Worm (Caenorhabditis elegans) whole organism, young adult: ENCODE data around the gene W02A2.12.

Experiments used
- F37B4.10 ChIP-seq: fragments of 200-800 bp; sonication (Bioruptor generic); IDR thresholded peaks from 2 replicates; pipeline ENCODE4 v1.3.6; 2022; ENCODE audit warnings: missing genetic modification characterization, missing compliant biosample characterization
- F49E8.2 ChIP-seq: sonication (generic microtip); optimal IDR thresholded peaks from 3 replicates; lab custom pipeline; 2017; ENCODE audit warnings: missing genetic modification characterization, mild to moderate bottlenecking, missing compliant biosample characterization, antibody characterized with exemption, moderate library complexity; ENCODE audit not compliant: insufficient read depth
- Y56A3A.18 ChIP-seq: fragments of 200-800 bp; sonication (Bioruptor generic); IDR thresholded peaks from 2 replicates; pipeline ENCODE4 v1.3.6; 2022; ENCODE audit warnings: missing genetic modification reagents, missing genetic modification characterization, missing compliant biosample characterization
- attf-3 ChIP-seq: fragments of 200-800 bp; sonication (Bioruptor generic); conservative IDR thresholded peaks from 2 replicates; pipeline ENCODE4 v1.3.6; 2022; ENCODE audit warnings: missing genetic modification reagents, missing genetic modification characterization, missing compliant biosample characterization
- attf-5 ChIP-seq: fragments of 200-800 bp; sonication (Bioruptor generic); optimal IDR thresholded peaks from 2 replicates; lab custom pipeline; 2018; ENCODE audit warnings: mild to moderate bottlenecking, missing genetic modification characterization, missing compliant biosample characterization
- bed-1 ChIP-seq: fragments of 200-800 bp; sonication (Bioruptor generic); IDR thresholded peaks from 2 replicates; pipeline ENCODE4 v1.3.6; 2022; ENCODE audit warnings: missing genetic modification reagents, missing genetic modification characterization, missing compliant biosample characterization
- ceh-40 ChIP-seq: fragments of 200-800 bp; sonication (Bioruptor generic); IDR thresholded peaks from 2 replicates; pipeline ENCODE4 v1.3.6; 2022; ENCODE audit warnings: missing genetic modification characterization, missing compliant biosample characterization
- hmg-20 ChIP-seq: fragments of 200-800 bp; sonication (Bioruptor generic); IDR thresholded peaks from 2 replicates; pipeline ENCODE4 v1.3.6; 2022; ENCODE audit warnings: missing genetic modification reagents, missing genetic modification characterization, missing compliant biosample characterization
- lin-35 ChIP-seq, 3 experiments: fragments of 150-350 bp in 2 of 3; sonication (generic microtip) in 1 of 3; optimal IDR thresholded peaks; 2 replicates each; lab custom pipeline; 2014 to 2018; ENCODE audit warnings: missing biosample characterization in 3 of 3, missing genetic modification characterization in 3 of 3, missing genetic modification reagents in 3 of 3
- nfya-2 ChIP-seq: fragments of 200-800 bp; sonication (Bioruptor generic); IDR thresholded peaks from 2 replicates; pipeline ENCODE4 v1.3.6; 2022; ENCODE audit warnings: missing genetic modification reagents, missing genetic modification characterization, missing compliant biosample characterization
- nhr-90 ChIP-seq: sonication (generic microtip); optimal IDR thresholded peaks from 2 replicates; lab custom pipeline; 2016; ENCODE audit warnings: missing genotype, mild to moderate bottlenecking, missing genetic modification characterization, missing compliant biosample characterization
- pha-4 ChIP-seq: fragments of 150-350 bp; sonication (generic microtip); optimal IDR thresholded peaks from 2 replicates; lab custom pipeline; 2014; ENCODE audit warnings: missing biosample characterization, missing genetic modification reagents, missing genetic modification characterization
- rpc-1 ChIP-seq, 2 experiments: fragments of 150-350 bp in 1 of 2; sonication (generic microtip) in 1 of 2; optimal IDR thresholded peaks; 2 replicates each; lab custom pipeline; 2014 to 2018; ENCODE audit warnings: missing biosample characterization in 1 of 2, missing genetic modification characterization in 1 of 2, missing genetic modification reagents in 1 of 2, missing genotype in 1 of 2
- sptf-2 ChIP-seq: fragments of 200-800 bp; sonication (Bioruptor generic); optimal IDR thresholded peaks from 2 replicates; lab custom pipeline; 2018; ENCODE audit warnings: mild to moderate bottlenecking, missing genetic modification characterization, missing compliant biosample characterization
- unc-62 ChIP-seq: fragments of 150-350 bp; optimal IDR thresholded peaks from 2 replicates; lab custom pipeline; 2014; ENCODE audit warnings: missing biosample characterization, missing genetic modification reagents, missing genetic modification characterization
- zim-3 ChIP-seq: sonication (generic microtip); optimal IDR thresholded peaks from 2 replicates; lab custom pipeline; 2017; ENCODE audit warnings: mild to moderate bottlenecking, missing genetic modification characterization, moderate library complexity, missing compliant biosample characterization
- ztf-22 ChIP-seq: fragments of 200-800 bp; sonication (Bioruptor generic); optimal IDR thresholded peaks from 2 replicates; lab custom pipeline; 2018; ENCODE audit warnings: mild to moderate bottlenecking, missing genetic modification characterization, moderate library complexity, missing compliant biosample characterization

Gene W02A2.12

ce11 chrIV:13300109-13300508, 48.5 kb downstream of the W02A2.12 start, which contains the start of gene kdp-1 (continued):
- no peak for TF ChIP-seq F37B4.10 (GFP tag; lab: Robert Waterston, UW)
- TF ChIP-seq unc-62, result no peak

DNA sequence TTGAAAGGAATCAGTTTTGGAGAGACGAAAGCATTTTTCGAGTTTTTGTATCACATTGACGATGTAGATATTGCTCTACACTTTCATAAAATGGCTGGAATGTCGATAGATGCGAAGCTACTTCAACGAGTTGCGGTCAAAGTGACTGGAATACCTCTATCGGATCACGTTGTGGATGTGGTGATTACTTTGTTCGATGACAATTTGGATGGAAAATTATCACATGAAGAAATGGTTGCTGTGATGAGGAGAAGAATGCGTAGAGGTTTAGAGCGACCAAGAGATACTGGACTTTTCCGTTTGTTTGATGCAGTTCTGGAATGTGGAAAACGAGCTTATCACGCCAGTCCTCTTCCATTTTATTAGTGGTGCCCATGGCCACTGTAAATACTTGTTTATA, 49.0 kb downstream of the W02A2.12 start:
- TF ChIP-seq nfya-2, result no peak
- no peak for TF ChIP-seq nhr-90 (tag; lab: Kevin White, UChicago)
- no peak for TF ChIP-seq attf-5 (GFP tag; lab: Kevin White, UChicago)
- no peak for TF ChIP-seq sptf-2 (GFP tag; lab: Kevin White, UChicago)
- no peak for TF ChIP-seq ceh-40
- TF ChIP-seq ztf-22, result no peak
- TF ChIP-seq Y56A3A.18, result no peak
- TF ChIP-seq zim-3 (tag; lab: Kevin White, UChicago), result no peak
- TF ChIP-seq pha-4 (tag; lab: Kevin White, UChicago), result no peak
- no peak for TF ChIP-seq attf-3 (GFP tag; lab: Robert Waterston, UW)
- no peak for TF ChIP-seq lin-35 (GFP tag; optimal IDR thresholded peaks at IDR 0.05; lab: Kevin White, UChicago)
- TF ChIP-seq rpc-1 (optimal IDR thresholded peaks at IDR 0.05; lab: Kevin White, UChicago), result no peak
- TF ChIP-seq rpc-1 (tag; optimal IDR thresholded peaks at IDR 0.05; lab: Kevin White, UChicago), result no peak
- TF ChIP-seq hmg-20 (GFP tag; lab: Robert Waterston, UW), result no peak
- TF ChIP-seq F49E8.2, result no peak
- TF ChIP-seq bed-1 (GFP tag; lab: Robert Waterston, UW), result no peak
